Worm (Caenorhabditis elegans) whole organism, L1 larva: ENCODE data around the gene elo-3.

ENCODE experiments used
- C04F5.9 ChIP-seq: sonication (generic microtip); optimal IDR thresholded peaks from 2 replicates; lab custom pipeline; 2016; ENCODE audit warnings: missing genetic modification characterization, missing compliant biosample characterization
- C34B4.2 ChIP-seq: sonication (generic microtip); optimal IDR thresholded peaks from 2 replicates; lab custom pipeline; 2017; ENCODE audit warnings: mild to moderate bottlenecking, missing genetic modification characterization, missing compliant biosample characterization
- F16B12.6 ChIP-seq: fragments of 150-350 bp; optimal IDR thresholded peaks from 2 replicates; lab custom pipeline; 2014; ENCODE audit warnings: missing biosample characterization, missing genetic modification characterization
- aly-2 ChIP-seq: fragments of 150-350 bp; optimal IDR thresholded peaks from 2 replicates; lab custom pipeline; 2014; ENCODE audit warnings: missing biosample characterization, missing genetic modification characterization
- ama-1 ChIP-seq: fragments of 150-350 bp; optimal IDR thresholded peaks from 2 replicates; lab custom pipeline; 2014
- blmp-1 ChIP-seq: fragments of 150-350 bp; optimal IDR thresholded peaks from 2 replicates; lab custom pipeline; 2014; ENCODE audit warnings: missing biosample characterization, missing genetic modification characterization
- ceh-63 ChIP-seq: fragments of 200-800 bp; sonication (Bioruptor generic); optimal IDR thresholded peaks from 2 replicates; lab custom pipeline; 2018; ENCODE audit warnings: mild to moderate bottlenecking, missing genetic modification characterization, missing compliant biosample characterization
- ceh-82 ChIP-seq, 3 experiments: fragments of 150-350 bp in 1 of 3; sonication (generic microtip) in 2 of 3; optimal IDR thresholded peaks; 2 replicates each; lab custom pipeline; 2014 to 2017; ENCODE audit warnings: missing biosample characterization in 3 of 3, missing genetic modification characterization in 3 of 3
- ceh-90 ChIP-seq: sonication (generic microtip); optimal IDR thresholded peaks from 2 replicates; lab custom pipeline; 2016; ENCODE audit warnings: missing genetic modification characterization, missing compliant biosample characterization
- ces-1 ChIP-seq: fragments of 150-350 bp; optimal IDR thresholded peaks from 2 replicates; lab custom pipeline; 2014; ENCODE audit warnings: missing biosample characterization, missing genetic modification reagents, missing genetic modification characterization
- efl-1 ChIP-seq, 4 experiments: fragments of 150-350 bp; optimal IDR thresholded peaks in 3 of 4; peaks in 1 of 4; 1 replicate in 1 of 4; 2 replicates in 3 of 4; lab custom pipeline; 2014; ENCODE audit warnings: missing biosample characterization in 2 of 4, missing genetic modification characterization in 2 of 4, missing genetic modification reagents in 2 of 4
- egl-13 ChIP-seq: sonication (generic microtip); optimal IDR thresholded peaks from 2 replicates; lab custom pipeline; 2016; ENCODE audit warnings: missing genotype, missing genetic modification reagents, missing genetic modification characterization, missing compliant biosample characterization
- elt-2 ChIP-seq: sonication (generic microtip); optimal IDR thresholded peaks from 2 replicates; lab custom pipeline; 2016; ENCODE audit warnings: missing genetic modification characterization, mild to moderate bottlenecking, inconsistent platforms, missing compliant biosample characterization, missing genetic modification reagents
- elt-3 ChIP-seq, 6 experiments: fragments of 150-350 bp in 1 of 6; sonication (generic microtip); optimal IDR thresholded peaks; 2 replicates each; lab custom pipeline; 2017 to 2018; ENCODE audit warnings: missing biosample characterization in 6 of 6, missing genetic modification characterization in 6 of 6, inconsistent platforms in 1 of 6
- ets-5 ChIP-seq: fragments of 200-800 bp; sonication (Bioruptor generic); IDR thresholded peaks from 2 replicates; pipeline ENCODE4 v1.3.6; 2022; ENCODE audit warnings: missing genetic modification characterization, missing compliant biosample characterization
- fkh-10 ChIP-seq: sonication (generic microtip); optimal IDR thresholded peaks from 2 replicates; lab custom pipeline; 2017; ENCODE audit warnings: missing biosample characterization, missing genetic modification reagents, missing genetic modification characterization
- fkh-4 ChIP-seq: sonication (generic microtip); optimal IDR thresholded peaks from 2 replicates; lab custom pipeline; 2016; ENCODE audit warnings: missing compliant biosample characterization, missing genetic modification characterization, borderline replicate concordance
- fkh-8 ChIP-seq: sonication (generic microtip); optimal IDR thresholded peaks from 2 replicates; lab custom pipeline; 2016; ENCODE audit warnings: mild to moderate bottlenecking, missing genetic modification characterization, missing compliant biosample characterization
- grh-1 ChIP-seq: fragments of 200-800 bp; sonication (Bioruptor generic); IDR thresholded peaks from 2 replicates; pipeline ENCODE4 v1.3.6; 2022; ENCODE audit warnings: missing genetic modification reagents, missing genetic modification characterization, missing compliant biosample characterization
- hlh-17 ChIP-seq: fragments of 200-800 bp; sonication (Bioruptor generic); optimal IDR thresholded peaks from 2 replicates; lab custom pipeline; 2018; ENCODE audit warnings: missing genetic modification characterization, mild to moderate bottlenecking, missing compliant biosample characterization, moderate library complexity, borderline replicate concordance
- isw-1 ChIP-seq: fragments of 200-800 bp; sonication (Bioruptor generic); IDR thresholded peaks from 2 replicates; pipeline ENCODE4 v1.3.6; 2022; ENCODE audit warnings: missing genetic modification characterization, missing compliant biosample characterization
- lin-39 ChIP-seq: fragments of 150-350 bp; optimal IDR thresholded peaks from 2 replicates; lab custom pipeline; 2014; ENCODE audit warnings: missing biosample characterization, missing genetic modification reagents, missing genetic modification characterization
- lir-3 ChIP-seq: sonication (generic microtip); optimal IDR thresholded peaks from 2 replicates; lab custom pipeline; 2016; ENCODE audit warnings: mild to moderate bottlenecking, missing genetic modification characterization, moderate library complexity, missing compliant biosample characterization; ENCODE audit not compliant: poor library complexity
- lsy-2 ChIP-seq, 2 experiments: fragments of 150-350 bp; optimal IDR thresholded peaks; 2 replicates each; lab custom pipeline; 2014; ENCODE audit warnings: missing biosample characterization in 2 of 2, missing genetic modification characterization in 2 of 2
- nhr-19 ChIP-seq: fragments of 200-800 bp; sonication (Bioruptor generic); conservative IDR thresholded peaks from 2 replicates; pipeline ENCODE4 v1.3.6; 2022; ENCODE audit warnings: missing genetic modification characterization, missing compliant biosample characterization
- nhr-20 ChIP-seq: sonication (generic microtip); optimal IDR thresholded peaks from 2 replicates; lab custom pipeline; 2016; ENCODE audit warnings: mild to moderate bottlenecking, missing genetic modification characterization, missing compliant biosample characterization
- nhr-28 ChIP-seq: fragments of 150-350 bp; optimal IDR thresholded peaks from 2 replicates; lab custom pipeline; 2014; ENCODE audit warnings: missing biosample characterization, missing genetic modification characterization
- nhr-47 ChIP-seq: sonication (generic microtip); optimal IDR thresholded peaks from 2 replicates; lab custom pipeline; 2016; ENCODE audit warnings: mild to moderate bottlenecking, missing genetic modification characterization, moderate library complexity, missing compliant biosample characterization
- nhr-71 ChIP-seq: sonication (generic microtip); optimal IDR thresholded peaks from 2 replicates; lab custom pipeline; 2016; ENCODE audit warnings: mild to moderate bottlenecking, missing genetic modification characterization, moderate library complexity, missing compliant biosample characterization
- nhr-76 ChIP-seq: sonication (generic microtip); optimal IDR thresholded peaks from 2 replicates; lab custom pipeline; 2017; ENCODE audit warnings: missing biosample characterization, missing genetic modification characterization
- nhr-77 ChIP-seq: fragments of 150-350 bp; optimal IDR thresholded peaks from 2 replicates; lab custom pipeline; 2014; ENCODE audit warnings: missing biosample characterization, missing genetic modification characterization
- nhr-90 ChIP-seq: sonication (generic microtip); optimal IDR thresholded peaks from 2 replicates; lab custom pipeline; 2016; ENCODE audit warnings: mild to moderate bottlenecking, missing genetic modification characterization, missing compliant biosample characterization; ENCODE audit not compliant: poor library complexity
- pag-3 ChIP-seq: sonication (generic microtip); optimal IDR thresholded peaks from 2 replicates; lab custom pipeline; 2017; ENCODE audit warnings: missing genetic modification characterization, mild to moderate bottlenecking, missing compliant biosample characterization, antibody characterized with exemption, borderline replicate concordance; ENCODE audit not compliant: insufficient read depth
- pax-3 ChIP-seq: fragments of 200-800 bp; sonication (Bioruptor generic); optimal IDR thresholded peaks from 2 replicates; lab custom pipeline; 2018; ENCODE audit warnings: mild to moderate bottlenecking, missing genetic modification characterization, moderate library complexity, missing compliant biosample characterization
- pqm-1 ChIP-seq: sonication (generic microtip); optimal IDR thresholded peaks from 3 replicates; lab custom pipeline; 2017; ENCODE audit warnings: missing biosample characterization, missing genetic modification characterization
- rnt-1 ChIP-seq: sonication (generic microtip); optimal IDR thresholded peaks from 2 replicates; lab custom pipeline; 2016; ENCODE audit warnings: mild to moderate bottlenecking, missing genetic modification characterization, moderate library complexity, missing compliant biosample characterization
- skn-1 ChIP-seq: fragments of 150-350 bp; optimal IDR thresholded peaks from 2 replicates; lab custom pipeline; 2014; ENCODE audit warnings: missing biosample characterization, missing genetic modification characterization
- snpc-4 ChIP-seq: fragments of 150-350 bp; optimal IDR thresholded peaks from 2 replicates; lab custom pipeline; 2014; ENCODE audit warnings: missing biosample characterization, missing genetic modification characterization
- tbx-2 ChIP-seq: sonication (generic microtip); optimal IDR thresholded peaks from 2 replicates; lab custom pipeline; 2016; ENCODE audit warnings: missing genetic modification characterization, missing compliant biosample characterization
- tlp-1 ChIP-seq: fragments of 150-350 bp; optimal IDR thresholded peaks from 2 replicates; lab custom pipeline; 2014; ENCODE audit warnings: missing biosample characterization, missing genetic modification characterization
- unc-130 ChIP-seq: fragments of 150-350 bp; optimal IDR thresholded peaks from 2 replicates; lab custom pipeline; 2017; ENCODE audit warnings: missing biosample characterization, missing genetic modification characterization, inconsistent platforms
- unc-30 ChIP-seq: sonication (generic microtip); optimal IDR thresholded peaks from 2 replicates; lab custom pipeline; 2017; ENCODE audit warnings: missing biosample characterization, missing genetic modification characterization
- vab-15 ChIP-seq: sonication (generic microtip); optimal IDR thresholded peaks from 2 replicates; lab custom pipeline; 2017; ENCODE audit warnings: missing genotype, mild to moderate bottlenecking, missing genetic modification characterization, missing compliant biosample characterization
- xbp-1 ChIP-seq: sonication (generic microtip); optimal IDR thresholded peaks from 2 replicates; lab custom pipeline; 2016; ENCODE audit warnings: missing genetic modification characterization, missing compliant biosample characterization
- zag-1 ChIP-seq: fragments of 150-350 bp; optimal IDR thresholded peaks from 2 replicates; lab custom pipeline; 2014; ENCODE audit warnings: missing biosample characterization, missing genetic modification characterization

Gene elo-3

DNA sequence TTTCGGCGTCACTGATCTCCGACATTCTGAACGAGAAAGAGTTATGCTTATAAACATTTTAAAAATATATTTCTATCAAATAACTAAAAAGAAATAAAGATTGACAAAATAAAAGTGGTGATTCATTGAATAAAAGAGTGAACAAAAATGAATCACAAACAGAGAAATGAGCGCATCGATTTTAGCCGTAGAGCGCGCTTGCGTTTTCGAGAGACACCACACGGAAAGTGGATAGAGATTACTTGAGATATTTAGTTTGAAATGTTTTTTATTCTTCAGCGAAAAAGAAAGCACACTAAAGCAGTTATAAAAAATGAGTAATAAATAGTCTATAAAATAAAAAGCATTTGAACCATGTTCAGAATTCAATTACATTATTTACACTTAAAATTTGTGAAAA lies 7.3 kb upstream of the elo-3 start, which contains the start of gene cap-1 (continued):
- TF ChIP-seq zag-1 (tag; lab: Kevin White, UChicago) (no peak), pag-3 (tag; lab: Kevin White, UChicago) (no peak), rnt-1 (tag; lab: Kevin White, UChicago) (peak; percentile 77), ceh-63 (GFP tag; lab: Kevin White, UChicago) (no peak), C04F5.9 (tag; lab: Kevin White, UChicago) (no peak), efl-1 (optimal IDR thresholded peaks at IDR 0.05; lab: Kevin White, UChicago) (peak; percentile 67 to 73), efl-1 (GFP tag; optimal IDR thresholded peaks at IDR 0.05 in 1 of 2; lab: Kevin White, UChicago) (peak; percentile 63 to 89), ama-1 (lab: Kevin White, UChicago) (no peak), grh-1 (GFP tag; lab: Robert Waterston, UW) (no peak), nhr-77 (tag; lab: Kevin White, UChicago) (peak; percentile 49), nhr-19 (0 out of 2 replicates have a peak, but pooled peaks have one; percentile 13), tlp-1 (tag; lab: Kevin White, UChicago) (no peak), vab-15 (tag; lab: Kevin White, UChicago) (peak; percentile 35), elt-3 (tag; optimal IDR thresholded peaks at IDR 0.05; lab: Kevin White, UChicago) (peak in 2 of 6 experiments; percentile 5 to 82), xbp-1 (peak; percentile 64), F16B12.6 (tag; lab: Kevin White, UChicago) (peak; percentile 27), ets-5 (GFP tag; lab: Robert Waterston, UW) (no peak), nhr-28 (tag; lab: Kevin White, UChicago) (no peak), ces-1 (no peak), nhr-90 (tag; lab: Kevin White, UChicago) (peak; percentile 31), fkh-4 (no peak), aly-2 (tag; lab: Kevin White, UChicago) (no peak), blmp-1 (tag; lab: Kevin White, UChicago) (peak; percentile 83), pax-3 (tag; lab: Kevin White, UChicago) (no peak), isw-1 (GFP tag; lab: Robert Waterston, UW) (peak; percentile 32), ceh-90 (tag; lab: Kevin White, UChicago) (no peak), fkh-8 (tag; lab: Kevin White, UChicago) (peak; percentile 68), pqm-1 (tag; lab: Kevin White, UChicago) (no peak), lsy-2 (tag; optimal IDR thresholded peaks at IDR 0.05; lab: Kevin White, UChicago) (peak; percentile 57 to 87), nhr-47 (peak; percentile 62), C34B4.2 (tag; lab: Kevin White, UChicago) (no peak), snpc-4 (peak; percentile 46), nhr-20 (tag; lab: Kevin White, UChicago) (peak; percentile 62), tbx-2 (tag; lab: Kevin White, UChicago) (peak; percentile 53), lir-3 (peak; percentile 69), unc-30 (tag; lab: Kevin White, UChicago) (no peak), ceh-82 (tag; optimal IDR thresholded peaks at IDR 0.05; lab: Kevin White, UChicago) (peak; percentile 36 to 85 (median 67)), lin-39 (tag; lab: Kevin White, UChicago) (no peak), fkh-10 (peak; percentile 39), egl-13 (tag; lab: Kevin White, UChicago) (peak; percentile 47), unc-130 (peak; percentile 85), nhr-71 (tag; lab: Kevin White, UChicago) (peak; percentile 78), elt-2 (tag; lab: Kevin White, UChicago) (peak; percentile 13), skn-1 (tag; lab: Kevin White, UChicago) (peak; percentile 66), hlh-17 (GFP tag; lab: Kevin White, UChicago) (no peak), nhr-76 (no peak)
